Worm (Caenorhabditis elegans) whole organism, L4 larva: ENCODE data around the gene W09H1.3.

Experiments used
- F26F4.8 ChIP-seq: fragments of 200-800 bp; sonication (Bioruptor generic); conservative IDR thresholded peaks from 2 replicates; pipeline ENCODE4 v1.3.6; 2022; ENCODE audit warnings: missing genetic modification characterization, missing compliant biosample characterization
- Y105C5A.15 ChIP-seq: fragments of 200-800 bp; sonication (Bioruptor generic); IDR thresholded peaks from 2 replicates; pipeline ENCODE4 v1.3.6; 2022; ENCODE audit warnings: missing genetic modification characterization, missing compliant biosample characterization
- Y5F2A.4 ChIP-seq: fragments of 200-800 bp; sonication (Bioruptor generic); optimal IDR thresholded peaks from 2 replicates; lab custom pipeline; 2018; ENCODE audit warnings: mild to moderate bottlenecking, missing genetic modification characterization, missing compliant biosample characterization
- Y75B8A.6 ChIP-seq: fragments of 200-800 bp; sonication (Bioruptor generic); IDR thresholded peaks from 2 replicates; pipeline ENCODE4 v1.3.6; 2022; ENCODE audit warnings: missing genetic modification reagents, missing genetic modification characterization, missing compliant biosample characterization
- aha-1 ChIP-seq: fragments of 150-350 bp; peaks from one replicate; lab custom pipeline; 2014; ENCODE audit warnings: missing biosample characterization, missing genetic modification characterization
- arid-1 ChIP-seq: fragments of 200-800 bp; sonication (Bioruptor generic); conservative IDR thresholded peaks from 2 replicates; pipeline ENCODE4 v1.3.6; 2022; ENCODE audit warnings: missing genetic modification reagents, missing genetic modification characterization, missing compliant biosample characterization
- ceh-32 ChIP-seq: sonication (generic microtip); optimal IDR thresholded peaks from 2 replicates; lab custom pipeline; 2016; ENCODE audit warnings: mild to moderate bottlenecking, missing genetic modification characterization, missing compliant biosample characterization; ENCODE audit not compliant: poor library complexity
- ceh-62 ChIP-seq: sonication (generic microtip); optimal IDR thresholded peaks from 2 replicates; lab custom pipeline; 2017; ENCODE audit warnings: missing biosample characterization, missing genetic modification characterization
- ces-1 ChIP-seq: fragments of 150-350 bp; sonication (generic microtip); optimal IDR thresholded peaks from 4 replicates; lab custom pipeline; 2014; ENCODE audit warnings: missing biosample characterization, missing genetic modification reagents, missing genetic modification characterization
- cey-2 ChIP-seq: sonication (generic microtip); optimal IDR thresholded peaks from 3 replicates; lab custom pipeline; 2017; ENCODE audit warnings: missing genetic modification characterization, mild to moderate bottlenecking, missing compliant biosample characterization, antibody characterized with exemption, borderline replicate concordance; ENCODE audit not compliant: insufficient read depth
- daf-8 ChIP-seq: fragments of 200-800 bp; sonication (Bioruptor generic); IDR thresholded peaks from 2 replicates; pipeline ENCODE4 v1.3.6; 2022; ENCODE audit warnings: missing genetic modification characterization, missing compliant biosample characterization
- dmd-8 ChIP-seq: fragments of 200-800 bp; sonication (Bioruptor generic); IDR thresholded peaks from 2 replicates; pipeline ENCODE4 v1.3.6; 2022; ENCODE audit warnings: missing genetic modification characterization, missing compliant biosample characterization
- dve-1 ChIP-seq: sonication (generic microtip); optimal IDR thresholded peaks from 2 replicates; lab custom pipeline; 2017; ENCODE audit warnings: antibody characterized with exemption, mild to moderate bottlenecking, missing genetic modification characterization, missing compliant biosample characterization; ENCODE audit not compliant: insufficient read depth
- fos-1 ChIP-seq: fragments of 150-350 bp; optimal IDR thresholded peaks from 2 replicates; lab custom pipeline; 2014; ENCODE audit warnings: missing biosample characterization, missing genetic modification characterization
- hlh-11 ChIP-seq: fragments of 200-800 bp; sonication (Bioruptor generic); optimal IDR thresholded peaks from 2 replicates; lab custom pipeline; 2018; ENCODE audit warnings: mild to moderate bottlenecking, missing genetic modification characterization, missing compliant biosample characterization
- hlh-30 ChIP-seq: sonication (generic microtip); optimal IDR thresholded peaks from 2 replicates; lab custom pipeline; 2017; ENCODE audit warnings: antibody characterized with exemption, mild to moderate bottlenecking, missing genetic modification characterization, missing compliant biosample characterization; ENCODE audit not compliant: insufficient read depth
- lim-7 ChIP-seq: fragments of 200-800 bp; sonication (Bioruptor generic); IDR thresholded peaks from 2 replicates; pipeline ENCODE4 v1.3.6; 2022; ENCODE audit warnings: missing genetic modification characterization, missing compliant biosample characterization
- lin-38 ChIP-seq: fragments of 200-800 bp; sonication (Bioruptor generic); IDR thresholded peaks from 2 replicates; pipeline ENCODE4 v1.3.6; 2022; ENCODE audit warnings: missing genetic modification reagents, missing genetic modification characterization, missing compliant biosample characterization
- mxl-2 ChIP-seq: fragments of 200-800 bp; sonication (Bioruptor generic); conservative IDR thresholded peaks from 2 replicates; pipeline ENCODE4 v1.3.6; 2022; ENCODE audit warnings: missing genetic modification reagents, missing genetic modification characterization, missing compliant biosample characterization
- mxl-3 ChIP-seq: fragments of 200-800 bp; sonication (Bioruptor generic); optimal IDR thresholded peaks from 2 replicates; lab custom pipeline; 2018; ENCODE audit warnings: mild to moderate bottlenecking, missing genetic modification characterization, missing compliant biosample characterization
- nhr-10 ChIP-seq: fragments of 150-350 bp; optimal IDR thresholded peaks from 2 replicates; lab custom pipeline; 2014; ENCODE audit warnings: missing biosample characterization, missing genetic modification characterization
- nhr-237 ChIP-seq: sonication (generic microtip); optimal IDR thresholded peaks from 2 replicates; lab custom pipeline; 2017; ENCODE audit warnings: missing biosample characterization, missing genetic modification characterization
- nhr-41 ChIP-seq: fragments of 200-800 bp; sonication (Bioruptor generic); IDR thresholded peaks from 2 replicates; pipeline ENCODE4 v1.3.6; 2022; ENCODE audit warnings: missing genetic modification reagents, missing genetic modification characterization, missing compliant biosample characterization
- nhr-48 ChIP-seq: sonication (generic microtip); optimal IDR thresholded peaks from 2 replicates; lab custom pipeline; 2016; ENCODE audit warnings: mild to moderate bottlenecking, missing genetic modification characterization, missing compliant biosample characterization
- pqm-1 ChIP-seq: sonication (generic microtip); optimal IDR thresholded peaks from 2 replicates; lab custom pipeline; 2017; ENCODE audit warnings: missing biosample characterization, missing genetic modification characterization
- rbr-2 ChIP-seq: sonication (generic microtip); optimal IDR thresholded peaks from 2 replicates; lab custom pipeline; 2016; ENCODE audit warnings: missing genotype, missing genetic modification characterization, missing compliant biosample characterization
- sdz-12 ChIP-seq: fragments of 200-800 bp; sonication (Bioruptor generic); optimal IDR thresholded peaks from 2 replicates; lab custom pipeline; 2018; ENCODE audit warnings: mild to moderate bottlenecking, missing genetic modification characterization, missing compliant biosample characterization
- set-16 ChIP-seq: fragments of 200-800 bp; sonication (Bioruptor generic); IDR thresholded peaks from 2 replicates; pipeline ENCODE4 v1.3.6; 2022; ENCODE audit warnings: missing genetic modification reagents, missing genetic modification characterization, missing compliant biosample characterization
- snpc-1.2 ChIP-seq: fragments of 200-800 bp; sonication (Bioruptor generic); IDR thresholded peaks from 2 replicates; pipeline ENCODE4 v1.3.6; 2022; ENCODE audit warnings: missing genetic modification reagents, missing genetic modification characterization, missing compliant biosample characterization
- snpc-4 ChIP-seq: fragments of 150-350 bp; optimal IDR thresholded peaks from 2 replicates; lab custom pipeline; 2014; ENCODE audit warnings: missing biosample characterization, missing genetic modification characterization
- spr-1 ChIP-seq: sonication (generic microtip); optimal IDR thresholded peaks from 2 replicates; lab custom pipeline; 2016; ENCODE audit warnings: mild to moderate bottlenecking, missing genetic modification characterization, missing compliant biosample characterization
- tra-1 ChIP-seq: fragments of 200-800 bp; sonication (Bioruptor generic); IDR thresholded peaks from 2 replicates; pipeline ENCODE4 v1.3.6; 2022; ENCODE audit warnings: missing genetic modification reagents, missing genetic modification characterization, missing compliant biosample characterization
- unc-130 ChIP-seq: sonication (generic microtip); optimal IDR thresholded peaks from 2 replicates; lab custom pipeline; 2016; ENCODE audit warnings: missing genetic modification reagents, missing genetic modification characterization, missing compliant biosample characterization
- vab-7 ChIP-seq: fragments of 200-800 bp; sonication (Bioruptor generic); IDR thresholded peaks from 2 replicates; pipeline ENCODE4 v1.3.6; 2022; ENCODE audit warnings: missing genetic modification reagents, missing genetic modification characterization, missing compliant biosample characterization
- zfp-3 ChIP-seq: fragments of 200-800 bp; sonication (Bioruptor generic); conservative IDR thresholded peaks from 2 replicates; pipeline ENCODE4 v1.3.6; 2022; ENCODE audit warnings: missing genetic modification reagents, missing genetic modification characterization, missing compliant biosample characterization
- zip-2 ChIP-seq: fragments of 150-350 bp; optimal IDR thresholded peaks from 2 replicates; lab custom pipeline; 2014; ENCODE audit warnings: missing biosample characterization, missing genetic modification characterization

The W09H1.3 gene

ce11 chrII:13170696-13171095 lies 13.5 kb upstream of the W09H1.3 start:
- TF ChIP-seq sdz-12 (GFP tag; lab: Kevin White, UChicago), result peak; percentile 3
- TF ChIP-seq mxl-3 (GFP tag; lab: Kevin White, UChicago), result peak; percentile 22
- peak; percentile 13 for TF ChIP-seq hlh-11 (tag; lab: Kevin White, UChicago)
- TF ChIP-seq ceh-62 (tag; lab: Kevin White, UChicago), result no peak
- TF ChIP-seq ceh-32 (tag; lab: Kevin White, UChicago), result no peak
- TF ChIP-seq set-16 (GFP tag; lab: Robert Waterston, UW), result peak; percentile 61
- no peak for TF ChIP-seq daf-8 (GFP tag; lab: Robert Waterston, UW)
- no peak for TF ChIP-seq lin-38 (GFP tag; lab: Robert Waterston, UW)
- TF ChIP-seq nhr-41 (GFP tag; lab: Robert Waterston, UW), result no peak
- peak; percentile 76 for TF ChIP-seq aha-1 (tag; lab: Kevin White, UChicago)

ce11 chrII:13174435-13174834 lies 9.8 kb upstream of the W09H1.3 start:
- TF ChIP-seq pqm-1 (tag; lab: Kevin White, UChicago) (no peak), Y75B8A.6 (GFP tag; lab: Robert Waterston, UW) (no peak), mxl-3 (GFP tag; lab: Kevin White, UChicago) (peak; percentile 53), tra-1 (no peak), rbr-2 (tag; lab: Kevin White, UChicago) (no peak), daf-8 (GFP tag; lab: Robert Waterston, UW) (no peak), set-16 (GFP tag; lab: Robert Waterston, UW) (peak; percentile 68)

- TF ChIP-seq Y5F2A.4 (GFP tag; lab: Kevin White, UChicago) (no peak), zfp-3 (GFP tag; lab: Robert Waterston, UW) (no peak), vab-7 (no peak), F26F4.8 (GFP tag; lab: Robert Waterston, UW) (no peak), nhr-237 (tag; lab: Kevin White, UChicago) (no peak), unc-130 (no peak), dmd-8 (GFP tag; lab: Robert Waterston, UW) (no peak), fos-1 (tag; lab: Kevin White, UChicago) (no peak), ces-1 (GFP tag; lab: Kevin White, UChicago) (no peak), spr-1 (tag; lab: Kevin White, UChicago) (no peak), nhr-10 (tag; lab: Kevin White, UChicago) (no peak), dve-1 (tag; lab: Kevin White, UChicago) (no peak), mxl-2 (GFP tag; lab: Robert Waterston, UW) (no peak), ceh-32 (tag; lab: Kevin White, UChicago) (no peak), hlh-30 (tag; lab: Kevin White, UChicago) (no peak), snpc-1.2 (GFP tag; lab: Robert Waterston, UW) (no peak)
- TF ChIP-seq, all 104 proteins: peak for 0
These were observed 2.8 kb upstream of the W09H1.3 start, which contains the start of gene W09H1.1 for ce11 chrII:13181465-13181864. Gene W09H1.1 (minus strand): TSS chrII:13181565.

- TF ChIP-seq set-16 (GFP tag; lab: Robert Waterston, UW), result peak; percentile 52
These were observed 1.9 kb upstream of the W09H1.3 start for ce11 chrII:13182295-13182694.

- TF ChIP-seq snpc-4 (no peak), aha-1 (tag; lab: Kevin White, UChicago) (peak; percentile 31), cey-2 (tag; lab: Kevin White, UChicago) (no peak), arid-1 (GFP tag; lab: Robert Waterston, UW) (no peak), lim-7 (GFP tag; lab: Robert Waterston, UW) (no peak), Y105C5A.15 (no peak), zip-2 (no peak), nhr-48 (tag; lab: Kevin White, UChicago) (no peak)
- TF ChIP-seq, all 104 proteins: peak for 1
These were observed 937 bp upstream of the W09H1.3 start, which contains the start of the genes W09H1.4 and his-73 for ce11 chrII:13183228-13183755. Gene W09H1.4 (plus strand): TSS chrII:13183528. Gene his-73 (plus strand): TSS chrII:13183705.
